Worm (Caenorhabditis elegans) whole organism, L3 larva: ENCODE data around the gene cox-15.

Experiments used
- R02D3.7 ChIP-seq: fragments of 150-350 bp; optimal IDR thresholded peaks from 2 replicates; lab custom pipeline; 2014; ENCODE audit warnings: missing biosample characterization, missing genetic modification characterization
- aly-2 ChIP-seq: fragments of 150-350 bp; optimal IDR thresholded peaks from 2 replicates; lab custom pipeline; 2014; ENCODE audit warnings: missing biosample characterization, missing genetic modification characterization
- ama-1 ChIP-seq: fragments of 150-350 bp; optimal IDR thresholded peaks from 2 replicates; lab custom pipeline; 2018
- ceh-16 ChIP-seq: sonication (generic microtip); optimal IDR thresholded peaks from 2 replicates; lab custom pipeline; 2017; ENCODE audit warnings: missing biosample characterization, missing genetic modification characterization
- egl-27 ChIP-seq: sonication (generic microtip); optimal IDR thresholded peaks from 4 replicates; lab custom pipeline; 2017; ENCODE audit warnings: missing biosample characterization, missing genetic modification reagents, missing genetic modification characterization
- elt-1 ChIP-seq: fragments of 150-350 bp; optimal IDR thresholded peaks from 2 replicates; lab custom pipeline; 2014; ENCODE audit warnings: missing biosample characterization, missing genetic modification characterization
- elt-2 ChIP-seq: sonication (generic microtip); optimal IDR thresholded peaks from 2 replicates; lab custom pipeline; 2016; ENCODE audit warnings: missing genetic modification reagents, mild to moderate bottlenecking, missing genetic modification characterization, missing compliant biosample characterization
- fkh-2 ChIP-seq: fragments of 150-350 bp; optimal IDR thresholded peaks from 2 replicates; lab custom pipeline; 2014; ENCODE audit warnings: missing biosample characterization, missing genetic modification reagents, missing genetic modification characterization
- fos-1 ChIP-seq: fragments of 150-350 bp; optimal IDR thresholded peaks from 2 replicates; lab custom pipeline; 2014; ENCODE audit warnings: missing biosample characterization, missing genetic modification characterization
- hmg-11 ChIP-seq: sonication (generic microtip); optimal IDR thresholded peaks from 2 replicates; lab custom pipeline; 2016; ENCODE audit warnings: missing genetic modification characterization, missing compliant biosample characterization
- jun-1 ChIP-seq: fragments of 150-350 bp; optimal IDR thresholded peaks from 2 replicates; lab custom pipeline; 2014; ENCODE audit warnings: missing biosample characterization, missing genetic modification reagents, missing genetic modification characterization
- lin-39 ChIP-seq: fragments of 150-350 bp; optimal IDR thresholded peaks from 2 replicates; lab custom pipeline; 2018; ENCODE audit warnings: missing biosample characterization, missing genetic modification reagents, missing genetic modification characterization
- lsy-12 ChIP-seq: sonication (generic microtip); optimal IDR thresholded peaks from 2 replicates; lab custom pipeline; 2016; ENCODE audit warnings: mild to moderate bottlenecking, missing genetic modification characterization, missing compliant biosample characterization
- mdl-1 ChIP-seq: fragments of 150-350 bp; optimal IDR thresholded peaks from 2 replicates; lab custom pipeline; 2014; ENCODE audit warnings: missing biosample characterization, missing genetic modification characterization
- mml-1 ChIP-seq: fragments of 150-350 bp; sonication (generic microtip); optimal IDR thresholded peaks from 3 replicates; lab custom pipeline; 2014; ENCODE audit warnings: missing biosample characterization, missing genetic modification characterization
- nfya-1 ChIP-seq: sonication (generic microtip); optimal IDR thresholded peaks from 2 replicates; lab custom pipeline; 2017; ENCODE audit warnings: missing genetic modification characterization, mild to moderate bottlenecking, missing compliant biosample characterization, antibody characterized with exemption, moderate library complexity; ENCODE audit not compliant: insufficient read depth
- nhr-11 ChIP-seq: fragments of 150-350 bp; optimal IDR thresholded peaks from 2 replicates; lab custom pipeline; 2014; ENCODE audit warnings: missing biosample characterization, missing genetic modification characterization
- nhr-237 ChIP-seq: fragments of 150-350 bp; optimal IDR thresholded peaks from 2 replicates; lab custom pipeline; 2014; ENCODE audit warnings: missing biosample characterization, missing genetic modification characterization
- nhr-25 ChIP-seq: sonication (generic microtip); optimal IDR thresholded peaks from 2 replicates; lab custom pipeline; 2017; ENCODE audit warnings: missing biosample characterization, missing genetic modification characterization
- nhr-43 ChIP-seq: sonication (generic microtip); optimal IDR thresholded peaks from 2 replicates; lab custom pipeline; 2016; ENCODE audit warnings: mild to moderate bottlenecking, missing genetic modification characterization, missing compliant biosample characterization; ENCODE audit not compliant: poor library complexity, severe bottlenecking
- nhr-67 ChIP-seq: fragments of 150-350 bp; optimal IDR thresholded peaks from 2 replicates; lab custom pipeline; 2014; ENCODE audit warnings: missing biosample characterization, missing genetic modification characterization
- nhr-76 ChIP-seq: fragments of 150-350 bp; sonication (generic microtip); optimal IDR thresholded peaks from 5 replicates; lab custom pipeline; 2014; ENCODE audit warnings: missing biosample characterization, missing genetic modification characterization
- nhr-77 ChIP-seq: fragments of 150-350 bp; optimal IDR thresholded peaks from 2 replicates; lab custom pipeline; 2014; ENCODE audit warnings: missing biosample characterization, missing genetic modification characterization
- pqm-1 ChIP-seq: fragments of 150-350 bp; optimal IDR thresholded peaks from 2 replicates; lab custom pipeline; 2017; ENCODE audit warnings: missing biosample characterization, missing genetic modification characterization, inconsistent platforms
- sea-2 ChIP-seq: fragments of 150-350 bp; sonication (generic microtip); optimal IDR thresholded peaks from 4 replicates; lab custom pipeline; 2014; ENCODE audit warnings: missing biosample characterization, missing genetic modification reagents, missing genetic modification characterization
- skn-1 ChIP-seq: fragments of 150-350 bp; optimal IDR thresholded peaks from 2 replicates; lab custom pipeline; 2014; ENCODE audit warnings: missing biosample characterization, missing genetic modification characterization
- snpc-4 ChIP-seq: fragments of 150-350 bp; optimal IDR thresholded peaks from 2 replicates; lab custom pipeline; 2014; ENCODE audit warnings: missing biosample characterization, missing genetic modification characterization
- tbx-2 ChIP-seq: sonication (generic microtip); optimal IDR thresholded peaks from 2 replicates; lab custom pipeline; 2016; ENCODE audit warnings: mild to moderate bottlenecking, missing genetic modification characterization, missing compliant biosample characterization
- unc-62 ChIP-seq: fragments of 150-350 bp; sonication (generic microtip); optimal IDR thresholded peaks from 4 replicates; lab custom pipeline; 2014; ENCODE audit warnings: missing biosample characterization, missing genetic modification reagents, missing genetic modification characterization
- zag-1 ChIP-seq: fragments of 150-350 bp; optimal IDR thresholded peaks from 2 replicates; lab custom pipeline; 2014; ENCODE audit warnings: missing biosample characterization, missing genetic modification characterization
- ztf-11 ChIP-seq: fragments of 150-350 bp; optimal IDR thresholded peaks from 2 replicates; lab custom pipeline; 2014; ENCODE audit warnings: missing biosample characterization, missing genetic modification characterization

The cox-15 gene

ce11 chrII:11234751-11235150 is at the start of gene cox-15:
Gene cox-15 (minus strand): TSS chrII:11234952.
- no peak for TF ChIP-seq nhr-43
- TF ChIP-seq pqm-1 (tag; lab: Kevin White, UChicago): no peak
- TF ChIP-seq lin-39 (tag; lab: Kevin White, UChicago): no peak
- TF ChIP-seq tbx-2 (tag; lab: Kevin White, UChicago): no peak
- no peak for TF ChIP-seq hmg-11
- TF ChIP-seq, all 47 proteins: peak for 0

DNA sequence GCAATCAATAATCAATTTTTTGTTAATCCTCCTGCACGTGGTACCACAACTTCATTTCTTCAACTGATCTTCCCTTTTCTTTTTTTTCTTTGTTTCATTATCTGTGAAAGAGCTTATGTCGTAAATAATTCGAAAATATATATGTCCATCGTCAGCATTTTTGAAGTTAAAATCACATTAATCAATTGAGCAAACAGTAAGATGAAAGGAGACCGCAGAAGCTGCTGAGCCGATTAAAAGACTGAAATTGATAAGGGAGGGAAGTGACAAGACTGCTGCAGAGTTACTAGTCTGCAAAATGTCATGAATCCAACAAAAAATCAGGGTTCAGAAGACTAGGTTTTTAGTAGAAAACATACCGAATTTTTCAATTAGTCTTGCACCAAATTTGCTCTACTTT is 49.1 kb upstream of the cox-15 start:
- TF ChIP-seq pqm-1 (tag; lab: Kevin White, UChicago): peak; percentile 31
- TF ChIP-seq sea-2: no peak
- TF ChIP-seq elt-2: peak; percentile 63

DNA sequence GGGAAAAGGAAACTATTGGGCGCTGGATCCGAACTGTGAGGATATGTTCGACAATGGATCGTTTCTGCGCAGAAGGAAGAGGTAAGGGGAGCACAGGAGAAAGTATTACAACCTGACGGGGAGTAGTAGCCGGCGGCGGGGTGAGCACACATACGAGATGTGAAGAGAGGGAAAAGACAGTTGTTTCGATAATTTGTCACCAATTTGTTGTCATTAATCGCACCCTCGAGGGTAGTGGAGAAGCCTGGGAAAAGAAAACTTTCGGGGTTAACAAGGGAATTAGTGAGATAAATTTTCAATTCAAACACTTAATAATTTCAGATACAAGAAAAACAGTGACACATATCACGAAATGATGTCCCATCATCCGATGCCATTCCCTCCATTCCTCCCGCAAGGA is 48.3 kb upstream of the cox-15 start:
- TF ChIP-seq fkh-2 (tag; lab: Kevin White, UChicago): no peak
- TF ChIP-seq lin-39 (tag; lab: Kevin White, UChicago): peak; percentile 1
- no peak for TF ChIP-seq snpc-4 (tag; lab: Kevin White, UChicago)
- TF ChIP-seq zag-1 (tag; lab: Kevin White, UChicago): no peak
- TF ChIP-seq unc-62 (GFP tag; lab: Kevin White, UChicago): no peak

DNA sequence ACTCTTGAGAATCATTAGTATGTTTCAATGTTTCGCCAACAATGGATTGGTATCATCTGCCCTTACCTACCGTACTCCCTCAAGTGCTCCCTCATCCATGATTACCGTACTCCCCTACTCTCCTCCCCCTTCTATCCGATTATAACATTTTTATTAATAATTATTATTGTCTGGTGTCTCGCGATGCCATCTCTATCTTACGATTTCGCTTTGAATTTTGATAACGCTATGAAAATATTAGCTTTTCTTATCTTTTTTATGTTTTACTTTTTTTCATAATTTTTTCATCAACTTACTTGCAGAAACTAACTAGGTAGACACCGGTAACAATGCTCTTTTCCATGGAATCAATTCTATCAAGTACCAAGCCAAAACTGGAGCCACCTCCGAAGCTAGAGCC is 46.9 kb upstream of the cox-15 start, which contains the start of gene unc-130:
TSS of gene unc-130 (plus strand) at position 301 of the 400 bp plus-strand sequence.
- TF ChIP-seq elt-2 (peak; percentile 27), jun-1 (tag; lab: Kevin White, UChicago) (no peak)
- TF ChIP-seq, all 47 proteins: peak for 1

DNA sequence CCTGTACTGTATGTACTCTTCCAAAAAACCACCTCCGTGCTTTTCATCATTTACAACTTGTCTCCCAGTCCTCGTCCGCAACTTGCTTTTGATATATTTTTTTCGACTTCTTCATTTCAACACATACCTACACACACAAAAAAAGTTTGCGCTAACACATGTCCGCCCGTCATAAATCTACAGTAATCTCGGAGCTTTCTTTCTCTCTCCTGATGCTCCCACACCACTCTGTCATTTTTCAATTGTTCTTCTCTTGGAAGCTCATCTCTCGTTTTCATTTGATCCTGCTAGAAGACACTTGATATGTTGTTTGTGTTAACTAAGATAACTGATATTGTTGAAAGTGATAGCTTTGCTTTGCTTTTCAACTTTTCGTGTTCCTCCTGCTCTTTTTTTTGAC is 46.4 kb upstream of the cox-15 start:
- TF ChIP-seq skn-1 (tag; lab: Kevin White, UChicago) (no peak), zag-1 (tag; lab: Kevin White, UChicago) (no peak), nhr-11 (tag; lab: Kevin White, UChicago) (no peak), nfya-1 (tag; lab: Kevin White, UChicago) (no peak), aly-2 (no peak), lsy-12 (no peak), egl-27 (tag; lab: Kevin White, UChicago) (no peak), mml-1 (tag; lab: Kevin White, UChicago) (no peak), nhr-77 (tag; lab: Kevin White, UChicago) (no peak)
- TF ChIP-seq, all 47 proteins: peak for 0

ce11 chrII:11279971-11280370 is 45.2 kb upstream of the cox-15 start:
- TF ChIP-seq R02D3.7 (tag; lab: Kevin White, UChicago) (no peak), nhr-76 (tag; lab: Kevin White, UChicago) (no peak), fos-1 (tag; lab: Kevin White, UChicago) (no peak), ceh-16 (no peak), nhr-67 (no peak), sea-2 (no peak), hmg-11 (no peak), unc-62 (GFP tag; lab: Kevin White, UChicago) (no peak), nhr-237 (no peak), nfya-1 (tag; lab: Kevin White, UChicago) (peak; percentile 95), ztf-11 (tag; lab: Kevin White, UChicago) (no peak), elt-2 (peak; percentile 8)

- TF ChIP-seq elt-1 (peak; percentile 12), mdl-1 (tag; lab: Kevin White, UChicago) (no peak), nhr-25 (peak; percentile 24)
These were observed 42.1 kb upstream of the cox-15 start for ce11 chrII:11276879-11277278.

- no peak for TF ChIP-seq ama-1 (lab: Kevin White, UChicago)
- no peak for TF ChIP-seq nhr-77 (tag; lab: Kevin White, UChicago)
- TF ChIP-seq mdl-1 (tag; lab: Kevin White, UChicago): no peak
- TF ChIP-seq lin-39 (tag; lab: Kevin White, UChicago): peak; percentile 28
- peak; percentile 25 for TF ChIP-seq nfya-1 (tag; lab: Kevin White, UChicago)
These were observed 40.7 kb upstream of the cox-15 start for ce11 chrII:11275484-11275883.
